Worm (Caenorhabditis elegans) whole organism, L1 larva: ENCODE results near the gene W04B5.6.
"Not testable (repeated sequence)": the region's sequence is repeated elsewhere in the genome, so short reads cannot be mapped to it uniquely, and the experiment has no call there.

Experiments
- ceh-82 ChIP-seq, 3 experiments: fragments of 150-350 bp in 1 of 3; sonication (generic microtip) in 2 of 3; optimal IDR thresholded peaks; 2 replicates each; lab custom pipeline; 2014 to 2017; ENCODE audit warnings: missing biosample characterization in 3 of 3, missing genetic modification characterization in 3 of 3
- ces-1 ChIP-seq: fragments of 150-350 bp; optimal IDR thresholded peaks from 2 replicates; lab custom pipeline; 2014; ENCODE audit warnings: missing biosample characterization, missing genetic modification reagents, missing genetic modification characterization
- ets-5 ChIP-seq: fragments of 200-800 bp; sonication (Bioruptor generic); IDR thresholded peaks from 2 replicates; pipeline ENCODE4 v1.3.6; 2022; ENCODE audit warnings: missing genetic modification characterization, missing compliant biosample characterization
- fkh-10 ChIP-seq: sonication (generic microtip); optimal IDR thresholded peaks from 2 replicates; lab custom pipeline; 2017; ENCODE audit warnings: missing biosample characterization, missing genetic modification reagents, missing genetic modification characterization
- lin-35 ChIP-seq, 2 experiments: fragments of 150-350 bp; optimal IDR thresholded peaks; 2 replicates each; lab custom pipeline; 2014; ENCODE audit warnings: missing biosample characterization in 2 of 2, missing genetic modification characterization in 2 of 2, missing genetic modification reagents in 2 of 2
- lin-39 ChIP-seq: fragments of 150-350 bp; optimal IDR thresholded peaks from 2 replicates; lab custom pipeline; 2014; ENCODE audit warnings: missing biosample characterization, missing genetic modification reagents, missing genetic modification characterization
- nhr-12 ChIP-seq: sonication (generic microtip); optimal IDR thresholded peaks from 2 replicates; lab custom pipeline; 2017; ENCODE audit warnings: missing biosample characterization, missing genetic modification characterization
- nhr-77 ChIP-seq: fragments of 150-350 bp; optimal IDR thresholded peaks from 2 replicates; lab custom pipeline; 2014; ENCODE audit warnings: missing biosample characterization, missing genetic modification characterization
- tbx-2 ChIP-seq: sonication (generic microtip); optimal IDR thresholded peaks from 2 replicates; lab custom pipeline; 2016; ENCODE audit warnings: missing genetic modification characterization, missing compliant biosample characterization
- unc-130 ChIP-seq: fragments of 150-350 bp; optimal IDR thresholded peaks from 2 replicates; lab custom pipeline; 2017; ENCODE audit warnings: missing biosample characterization, missing genetic modification characterization, inconsistent platforms
- unc-62 ChIP-seq: fragments of 150-350 bp; optimal IDR thresholded peaks from 2 replicates; lab custom pipeline; 2014; ENCODE audit warnings: missing biosample characterization, missing genetic modification reagents, missing genetic modification characterization

- TF ChIP-seq unc-62 (GFP tag; lab: Kevin White, UChicago); ceh-82 (tag; optimal IDR thresholded peaks at IDR 0.05; lab: Kevin White, UChicago); nhr-77; lin-39 (tag; lab: Kevin White, UChicago); tbx-2; ces-1 (GFP tag; lab: Kevin White, UChicago); nhr-12 (tag; lab: Kevin White, UChicago); fkh-10; lin-35 (GFP tag; optimal IDR thresholded peaks at IDR 0.05; lab: Kevin White, UChicago); unc-130 (tag; lab: Kevin White, UChicago); ets-5: not testable (repeated sequence)
These were observed at the start of gene W04B5.6 for ce11 chrIII:2435373-2435772.
